Fruit fly (Drosophila melanogaster) whole organism, embryonic: Measurements from ENCODE around the gene zuc.

Experiments
- Antp ChIP-seq: fragments of 200-800 bp; sonication (Bioruptor generic); optimal IDR thresholded peaks from 3 replicates; lab custom pipeline; 2016; ENCODE audit warnings: missing biosample characterization, missing genetic modification characterization
- Asciz ChIP-seq: fragments of 200-800 bp; sonication (Bioruptor generic); optimal IDR thresholded peaks from 2 replicates; lab custom pipeline; 2017; ENCODE audit warnings: missing biosample characterization, mild to moderate bottlenecking, missing genetic modification characterization, missing genetic modification reagents
- Bgb ChIP-seq: fragments of 200-800 bp; sonication (Bioruptor generic); IDR thresholded peaks from 2 replicates; pipeline ENCODE4 v1.3.6; 2022; ENCODE audit warnings: missing biosample characterization, missing genetic modification characterization; ENCODE audit not compliant: partially characterized antibody
- BtbVII ChIP-seq: fragments of 200-800 bp; sonication (Bioruptor generic); optimal IDR thresholded peaks from 3 replicates; lab custom pipeline; 2017; ENCODE audit warnings: missing biosample characterization, mild to moderate bottlenecking, missing genetic modification characterization
- CG10321 ChIP-seq: fragments of 200-800 bp; sonication (Bioruptor generic); IDR thresholded peaks from 2 replicates; pipeline ENCODE4 v1.3.6; 2022; ENCODE audit warnings: missing biosample characterization, missing genetic modification characterization
- CG11085 ChIP-seq: fragments of 200-800 bp; sonication (Bioruptor generic); IDR thresholded peaks from 2 replicates; pipeline ENCODE4 v1.3.6; 2022; ENCODE audit warnings: missing biosample characterization, missing genetic modification characterization
- CG11504 ChIP-seq: fragments of 200-800 bp; sonication (Bioruptor generic); optimal IDR thresholded peaks from 3 replicates; lab custom pipeline; 2019; ENCODE audit warnings: missing biosample characterization, mild to moderate bottlenecking, missing genetic modification characterization, moderate library complexity
- CG13624 ChIP-seq: fragments of 200-800 bp; sonication (Bioruptor generic); optimal IDR thresholded peaks from 2 replicates; lab custom pipeline; 2016; ENCODE audit warnings: missing biosample characterization, missing genetic modification characterization
- CG15479 ChIP-seq: fragments of 200-800 bp; sonication (Bioruptor generic); optimal IDR thresholded peaks from 3 replicates; lab custom pipeline; 2019; ENCODE audit warnings: missing biosample characterization, mild to moderate bottlenecking, missing genetic modification characterization, moderate library complexity
- CG15514 ChIP-seq: fragments of 200-800 bp; sonication (Bioruptor generic); optimal IDR thresholded peaks from 3 replicates; lab custom pipeline; 2017; ENCODE audit warnings: missing biosample characterization, missing genetic modification characterization, mild to moderate bottlenecking, moderate library complexity, missing genetic modification reagents
- CG18262 ChIP-seq: fragments of 200-800 bp; optimal IDR thresholded peaks from 3 replicates; lab custom pipeline; 2019; ENCODE audit warnings: missing biosample characterization, mild to moderate bottlenecking, missing genetic modification characterization, moderate library complexity
- CG18476 ChIP-seq: fragments of 200-800 bp; sonication (Bioruptor generic); optimal IDR thresholded peaks from 2 replicates; lab custom pipeline; 2016; ENCODE audit warnings: missing biosample characterization, mild to moderate bottlenecking, missing genetic modification characterization
- CG30403 ChIP-seq: fragments of 200-800 bp; sonication (Bioruptor generic); optimal IDR thresholded peaks from 3 replicates; lab custom pipeline; 2016; ENCODE audit warnings: missing biosample characterization, missing genetic modification characterization
- CG34224 ChIP-seq: fragments of 200-800 bp; sonication (Bioruptor generic); IDR thresholded peaks from 3 replicates; pipeline ENCODE4 v1.3.6; 2022; ENCODE audit warnings: missing biosample characterization, missing genetic modification characterization; ENCODE audit not compliant: partially characterized antibody
- CG7271 ChIP-seq: fragments of 200-800 bp; sonication (Bioruptor generic); optimal IDR thresholded peaks from 2 replicates; lab custom pipeline; 2018; ENCODE audit warnings: missing biosample characterization, mild to moderate bottlenecking, missing genetic modification characterization, moderate library complexity
- CG7786 ChIP-seq: fragments of 200-800 bp; sonication (Bioruptor generic); optimal IDR thresholded peaks from 2 replicates; lab custom pipeline; 2016; ENCODE audit warnings: missing biosample characterization, missing genetic modification characterization
- CG8359 ChIP-seq: fragments of 200-800 bp; sonication (Bioruptor generic); optimal IDR thresholded peaks from 2 replicates; lab custom pipeline; 2017; ENCODE audit warnings: missing biosample characterization, mild to moderate bottlenecking, missing genetic modification characterization, borderline replicate concordance
- Dip3 ChIP-seq: fragments of 200-800 bp; sonication (Bioruptor generic); optimal IDR thresholded peaks from 3 replicates; lab custom pipeline; 2016; ENCODE audit warnings: missing biosample characterization, missing genetic modification characterization
- Doc3 ChIP-seq: fragments of 200-800 bp; sonication (Bioruptor generic); IDR thresholded peaks from 3 replicates; pipeline ENCODE4 v1.3.6; 2022; ENCODE audit warnings: missing biosample characterization, missing genetic modification characterization; ENCODE audit not compliant: partially characterized antibody
- Fer1 ChIP-seq: fragments of 200-800 bp; sonication (Bioruptor generic); optimal IDR thresholded peaks from 2 replicates; lab custom pipeline; 2017; ENCODE audit warnings: missing biosample characterization, mild to moderate bottlenecking, missing genetic modification characterization
- HHEX ChIP-seq: fragments of 200-800 bp; sonication (Bioruptor generic); optimal IDR thresholded peaks from 3 replicates; lab custom pipeline; 2017; ENCODE audit warnings: missing biosample characterization, mild to moderate bottlenecking, missing genetic modification characterization, missing genetic modification reagents
- Lim3 ChIP-seq: fragments of 200-800 bp; sonication (Bioruptor generic); IDR thresholded peaks from 2 replicates; pipeline ENCODE4 v1.3.6; 2022; ENCODE audit warnings: missing biosample characterization, missing genetic modification characterization
- Pdp1 ChIP-seq, 2 experiments: fragments of 200-800 bp; sonication (Bioruptor generic); optimal IDR thresholded peaks; 3 replicates each; lab custom pipeline; 2016; ENCODE audit warnings: missing biosample characterization in 2 of 2, missing genetic modification characterization in 2 of 2, mild to moderate bottlenecking in 1 of 2, moderate library complexity in 1 of 2
- Poxn ChIP-seq: fragments of 200-800 bp; sonication (Bioruptor generic); IDR thresholded peaks from 2 replicates; pipeline ENCODE4 v1.3.6; 2022; ENCODE audit warnings: missing biosample characterization, missing genetic modification characterization
- Ravus ChIP-seq: fragments of 200-800 bp; sonication (Bioruptor generic); IDR thresholded peaks from 2 replicates; pipeline ENCODE4 v1.3.6; 2022; ENCODE audit warnings: missing biosample characterization, missing genetic modification characterization
- Six4 ChIP-seq: fragments of 200-800 bp; sonication (Bioruptor generic); optimal IDR thresholded peaks from 2 replicates; lab custom pipeline; 2016; ENCODE audit warnings: missing biosample characterization, missing genetic modification characterization
- ab ChIP-seq: fragments of 200-800 bp; sonication (Bioruptor generic); optimal IDR thresholded peaks from 2 replicates; lab custom pipeline; 2016; ENCODE audit warnings: missing biosample characterization, missing genetic modification characterization
- ash1 ChIP-seq: fragments of 200-800 bp; sonication (Bioruptor generic); optimal IDR thresholded peaks from 2 replicates; lab custom pipeline; 2018; ENCODE audit warnings: missing biosample characterization, mild to moderate bottlenecking, missing genetic modification characterization
- bcd ChIP-seq: fragments of 200-800 bp; sonication (Bioruptor generic); optimal IDR thresholded peaks from 2 replicates; lab custom pipeline; 2017; ENCODE audit warnings: missing biosample characterization, mild to moderate bottlenecking, missing genetic modification characterization
- cato ChIP-seq: fragments of 200-800 bp; sonication (Bioruptor generic); optimal IDR thresholded peaks from 2 replicates; lab custom pipeline; 2016; ENCODE audit warnings: missing biosample characterization, missing genetic modification characterization, borderline replicate concordance
- caup ChIP-seq: fragments of 200-800 bp; sonication (Bioruptor generic); optimal IDR thresholded peaks from 3 replicates; lab custom pipeline; 2017; ENCODE audit warnings: missing biosample characterization, mild to moderate bottlenecking, missing genetic modification characterization, moderate library complexity; ENCODE audit not compliant: severe bottlenecking
- cg ChIP-seq: fragments of 200-800 bp; sonication (Bioruptor generic); optimal IDR thresholded peaks from 3 replicates; lab custom pipeline; 2019; ENCODE audit warnings: missing biosample characterization, mild to moderate bottlenecking, missing genetic modification characterization, moderate library complexity
- crc ChIP-seq: fragments of 200-800 bp; sonication (Bioruptor generic); optimal IDR thresholded peaks from 2 replicates; lab custom pipeline; 2016; ENCODE audit warnings: missing biosample characterization, missing genetic modification characterization
- dpn ChIP-seq, 2 experiments: fragments of 200-800 bp; sonication (Bioruptor generic); optimal IDR thresholded peaks; 3 replicates each; lab custom pipeline; 2016; ENCODE audit warnings: missing biosample characterization in 2 of 2, missing genetic modification characterization in 2 of 2
- eyg ChIP-seq: fragments of 200-800 bp; sonication (Bioruptor generic); optimal IDR thresholded peaks from 3 replicates; lab custom pipeline; 2016; ENCODE audit warnings: missing biosample characterization, missing genetic modification characterization
- gro ChIP-seq: fragments of 200-800 bp; sonication (Bioruptor generic); optimal IDR thresholded peaks from 2 replicates; lab custom pipeline; 2016; ENCODE audit warnings: missing biosample characterization, missing genetic modification characterization
- h ChIP-seq: fragments of >200 bp; optimal IDR thresholded peaks from 2 replicates; lab custom pipeline; 2017
- jumu ChIP-seq: fragments of 200-800 bp; sonication (Bioruptor generic); optimal IDR thresholded peaks from 3 replicates; lab custom pipeline; 2016; ENCODE audit warnings: missing biosample characterization, missing genetic modification characterization
- lov ChIP-seq, 2 experiments: fragments of 200-800 bp in 1 of 2; fragments of >200 bp in 1 of 2; sonication (Bioruptor generic) in 1 of 2; IDR thresholded peaks in 1 of 2; optimal IDR thresholded peaks in 1 of 2; 2 replicates in 1 of 2; 3 replicates in 1 of 2; pipeline versions ENCODE4 v1.3.6 to Lab custom; 2017 to 2022; ENCODE audit warnings: missing biosample characterization in 1 of 2, missing genetic modification characterization in 1 of 2
- maf-S ChIP-seq: fragments of 200-800 bp; sonication (Bioruptor generic); optimal IDR thresholded peaks from 2 replicates; lab custom pipeline; 2016; ENCODE audit warnings: missing biosample characterization, missing genetic modification characterization
- nom ChIP-seq: fragments of 200-800 bp; sonication (Bioruptor generic); optimal IDR thresholded peaks from 2 replicates; lab custom pipeline; 2017; ENCODE audit warnings: missing biosample characterization, missing genetic modification characterization, mild to moderate bottlenecking, moderate library complexity, missing genetic modification reagents
- onecut ChIP-seq: fragments of 200-800 bp; sonication (Bioruptor generic); IDR thresholded peaks from 2 replicates; pipeline ENCODE4 v1.3.6; 2022; ENCODE audit warnings: missing biosample characterization, missing genetic modification characterization
- pnt ChIP-seq: fragments of 200-800 bp; sonication (Bioruptor generic); optimal IDR thresholded peaks from 3 replicates; lab custom pipeline; 2016; ENCODE audit warnings: missing biosample characterization, missing genetic modification characterization
- run ChIP-seq: fragments of 200-800 bp; sonication (Bioruptor generic); optimal IDR thresholded peaks from 3 replicates; lab custom pipeline; 2018; ENCODE audit warnings: missing biosample characterization, mild to moderate bottlenecking, missing genetic modification characterization
- so ChIP-seq: fragments of 200-800 bp; sonication (Bioruptor generic); IDR thresholded peaks from 3 replicates; pipeline ENCODE4 v1.3.6; 2022; ENCODE audit warnings: missing biosample characterization, missing genetic modification characterization
- stc ChIP-seq: fragments of 200-800 bp; sonication (Bioruptor generic); IDR thresholded peaks from 2 replicates; pipeline ENCODE4 v1.3.6; 2022; ENCODE audit warnings: missing biosample characterization, missing genetic modification characterization
- usp ChIP-seq: fragments of >200 bp; optimal IDR thresholded peaks from 2 replicates; lab custom pipeline; 2017; ENCODE audit warnings: missing biosample characterization, missing genetic modification characterization
- vnd ChIP-seq: fragments of 200-800 bp; sonication (Bioruptor generic); IDR thresholded peaks from 3 replicates; pipeline ENCODE4 v1.3.6; 2022; ENCODE audit warnings: missing biosample characterization, missing genetic modification characterization; ENCODE audit not compliant: partially characterized antibody

Gene zuc

DNA sequence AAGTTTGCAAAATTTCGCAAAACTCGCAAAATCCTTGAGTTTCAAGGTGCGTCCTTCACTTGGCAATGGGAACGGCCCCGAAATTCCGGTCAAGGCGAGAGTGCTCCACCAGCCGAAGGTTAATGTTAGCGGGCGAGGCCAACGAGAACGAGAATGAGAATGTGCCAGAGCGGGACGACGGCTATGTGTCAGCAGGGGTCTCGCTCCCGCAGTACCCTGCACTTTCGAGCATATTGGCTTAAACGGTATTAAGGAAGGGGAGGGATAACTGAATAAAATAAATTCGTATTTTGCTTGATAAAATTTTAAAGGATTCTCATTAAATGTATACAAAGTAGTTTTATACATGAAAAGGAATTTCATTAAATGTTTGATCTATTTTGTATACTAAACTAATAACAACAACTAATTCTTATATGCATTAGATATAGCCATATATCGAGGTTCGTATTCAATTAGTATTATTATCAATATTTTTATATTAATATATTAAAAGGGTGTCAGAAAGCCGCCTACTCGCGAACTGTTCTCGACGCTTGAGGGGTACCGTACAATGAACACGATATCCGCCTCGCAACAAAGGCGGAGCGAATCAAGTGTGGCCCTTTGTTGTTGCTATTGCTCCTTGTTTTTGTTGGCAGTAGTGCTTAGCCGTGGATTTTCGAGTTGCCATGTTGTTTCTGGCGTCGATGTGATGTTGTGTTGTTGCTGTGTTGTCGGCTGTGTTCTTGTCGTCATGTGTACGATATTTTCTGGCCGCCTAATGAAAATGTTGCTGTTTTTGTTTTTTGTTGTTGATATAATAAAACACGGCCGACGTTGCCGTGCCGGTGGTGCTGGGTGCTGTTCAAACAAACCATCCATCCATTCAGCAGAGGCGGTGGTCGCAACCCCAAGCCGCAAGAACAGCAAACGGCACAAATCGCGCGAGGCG is 17.0 kb upstream of the zuc start (continued):
- TF ChIP-seq so (GFP tag; lab: Robert Waterston, UW): no peak
- TF ChIP-seq vnd (GFP tag; lab: Robert Waterston, UW): no peak
- TF ChIP-seq pnt (GFP tag; lab: Kevin White, UChicago): peak; percentile 58
- TF ChIP-seq run (tag; lab: Kevin White, UChicago): peak; percentile 88
- TF ChIP-seq Dip3 (GFP tag; lab: Kevin White, UChicago): peak; percentile 19
- TF ChIP-seq CG11085 (GFP tag; lab: Robert Waterston, UW): no peak
- TF ChIP-seq CG15514 (GFP tag; lab: Kevin White, UChicago): peak; percentile 80
- TF ChIP-seq maf-S (GFP tag; lab: Kevin White, UChicago): peak; percentile 47
- TF ChIP-seq CG18262 (tag; lab: Kevin White, UChicago): peak; percentile 99
- TF ChIP-seq onecut (GFP tag; lab: Robert Waterston, UW): peak; percentile 71
- peak; percentile 65 for TF ChIP-seq Antp (GFP tag; lab: Kevin White, UChicago)
- TF ChIP-seq Pdp1 (GFP tag; optimal IDR thresholded peaks at IDR 0.05; lab: Kevin White, UChicago): peak in 1 of 2 experiments; percentile 83
- TF ChIP-seq CG10321 (GFP tag; lab: Robert Waterston, UW): no peak
- no peak for TF ChIP-seq CG15479 (GFP tag; lab: Kevin White, UChicago)
- no peak for TF ChIP-seq Ravus (GFP tag; lab: Robert Waterston, UW)
- TF ChIP-seq cato (GFP tag; lab: Kevin White, UChicago): peak; percentile 90
- TF ChIP-seq cg (GFP tag; lab: Kevin White, UChicago): no peak
- TF ChIP-seq CG30403 (GFP tag; lab: Kevin White, UChicago): peak; percentile 95
- TF ChIP-seq Doc3 (GFP tag; lab: Robert Waterston, UW): no peak
- TF ChIP-seq Poxn: no peak
- peak; percentile 3 for TF ChIP-seq crc
- TF ChIP-seq ash1: no peak
- no peak for TF ChIP-seq CG34224 (GFP tag; lab: Robert Waterston, UW)
- peak; percentile 71 to 92 for TF ChIP-seq dpn (GFP tag; optimal IDR thresholded peaks at IDR 0.05; lab: Kevin White, UChicago)
- TF ChIP-seq h (lab: Kevin White, UChicago): no peak
- peak; percentile 97 for TF ChIP-seq bcd (GFP tag; lab: Kevin White, UChicago)
- peak; percentile 81 for TF ChIP-seq CG7271 (tag; lab: Kevin White, UChicago)
- no peak for TF ChIP-seq stc (GFP tag; lab: Robert Waterston, UW)
- peak; percentile 93 for TF ChIP-seq HHEX (GFP tag; lab: Kevin White, UChicago)
- no peak for TF ChIP-seq Bgb
- no peak for TF ChIP-seq Lim3 (GFP tag; lab: Robert Waterston, UW)
- no peak for TF ChIP-seq lov (optimal IDR thresholded peaks at IDR 0.05; lab: Kevin White, UChicago)
- no peak for TF ChIP-seq lov (GFP tag; IDR thresholded peaks at IDR 0.05; lab: Robert Waterston, UW)
- peak; percentile 93 for TF ChIP-seq Asciz (GFP tag; lab: Kevin White, UChicago)
- TF ChIP-seq CG11504 (tag; lab: Kevin White, UChicago): peak; percentile 96
- TF ChIP-seq CG8359 (GFP tag; lab: Kevin White, UChicago): no peak
- TF ChIP-seq caup (GFP tag; lab: Kevin White, UChicago): peak; percentile 94
- TF ChIP-seq Fer1 (GFP tag; lab: Kevin White, UChicago): peak; percentile 97
- TF ChIP-seq CG13624 (GFP tag; lab: Kevin White, UChicago): peak; percentile 66
- TF ChIP-seq BtbVII (GFP tag; lab: Kevin White, UChicago): peak; percentile 97
- TF ChIP-seq ab (GFP tag; lab: Kevin White, UChicago): peak; percentile 66
- peak; percentile 81 for TF ChIP-seq CG18476 (GFP tag; lab: Kevin White, UChicago)
- no peak for TF ChIP-seq usp (GFP tag; lab: Kevin White, UChicago)
- peak; percentile 51 for TF ChIP-seq jumu (GFP tag; lab: Kevin White, UChicago)
- peak; percentile 52 for TF ChIP-seq eyg
- TF ChIP-seq gro (GFP tag; lab: Kevin White, UChicago): no peak
- TF ChIP-seq nom (GFP tag; lab: Kevin White, UChicago): peak; percentile 81
- peak; percentile 91 for TF ChIP-seq Six4 (GFP tag; lab: Kevin White, UChicago)
- TF ChIP-seq CG7786 (GFP tag; lab: Kevin White, UChicago): peak; percentile 75
